Worm (Caenorhabditis elegans): ENCODE results near the gene C56G2.15.
A peak's percentile ranks its signal among the peaks of the same experiment; 100 is the strongest.

Gene C56G2.15

DNA sequence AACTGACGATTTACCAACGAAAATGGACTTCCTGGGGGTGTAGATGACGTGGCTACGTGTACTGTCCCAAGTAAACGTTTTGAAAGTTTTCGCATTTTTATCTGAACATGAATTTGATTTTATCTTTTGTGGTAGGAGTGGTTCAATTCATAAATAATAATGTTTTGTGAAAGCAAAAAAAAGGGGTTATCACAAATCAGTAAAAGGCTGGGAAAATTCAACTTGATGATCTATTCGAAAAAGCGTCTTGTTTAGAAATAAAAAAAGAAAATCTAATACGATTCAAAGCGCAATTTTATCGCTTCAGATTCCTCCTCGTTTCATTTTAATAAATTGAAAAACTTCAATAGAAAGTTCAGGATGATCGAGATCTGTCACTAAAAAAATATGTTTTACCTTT lies 43.6 kb downstream of the C56G2.15 start, which contains the start of gene C56G2.5:
Gene C56G2.5, minus strand, starts transcription at position 101 of the 400 bp plus-strand sequence.
- no peak for TF ChIP-seq lin-32 (GFP tag; optimal IDR thresholded peaks at IDR 0.05)
- no peak for TF ChIP-seq ceh-39 (tag; optimal IDR thresholded peaks at IDR 0.05)
- no peak for TF ChIP-seq lin-13 (tag; optimal IDR thresholded peaks at IDR 0.05)
- TF ChIP-seq hlh-1 (tag; optimal IDR thresholded peaks at IDR 0.05): no peak
- no peak for TF ChIP-seq pha-4 (tag; optimal IDR thresholded peaks at IDR 0.05)
- no peak for TF ChIP-seq flh-1 (GFP tag; optimal IDR thresholded peaks at IDR 0.05)
- no peak for TF ChIP-seq unc-120 (tag; optimal IDR thresholded peaks at IDR 0.05; ENCODE audit: poor library complexity, severe bottlenecking)
- TF ChIP-seq snpc-4 (tag; optimal IDR thresholded peaks at IDR 0.05): no peak
- TF ChIP-seq elt-1 (tag; optimal IDR thresholded peaks at IDR 0.05; ENCODE audit: borderline replicate concordance, insufficient read depth): no peak
- TF ChIP-seq ham-2 (GFP tag; optimal IDR thresholded peaks at IDR 0.05): no peak
- no peak for TF ChIP-seq sem-2 (GFP tag; optimal IDR thresholded peaks at IDR 0.05)
- TF ChIP-seq nhr-2 (tag; optimal IDR thresholded peaks at IDR 0.05): no peak

DNA sequence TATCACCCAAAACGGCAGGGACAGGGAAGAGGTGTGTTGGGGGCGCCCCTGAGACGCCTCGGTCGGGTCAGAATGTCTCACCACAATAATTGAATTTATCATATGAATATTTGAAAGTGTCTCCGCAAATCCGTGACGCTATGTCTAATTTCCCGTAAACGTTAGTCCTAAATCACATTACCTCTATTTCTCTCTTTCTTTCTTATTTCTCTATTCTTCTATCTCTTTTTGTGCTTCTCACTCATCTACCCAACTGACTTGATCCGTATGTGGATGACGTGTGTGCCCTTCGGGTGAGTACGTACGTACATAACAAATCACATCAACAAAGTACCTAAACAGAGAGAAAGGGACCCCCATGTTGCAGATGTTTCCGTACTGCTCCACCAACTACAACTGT lies 50.4 kb downstream of the C56G2.15 start:
- no peak for TF ChIP-seq blmp-1 (tag; optimal IDR thresholded peaks at IDR 0.05)
- TF ChIP-seq lsy-2 (tag; optimal IDR thresholded peaks at IDR 0.05): no peak
- peak; percentile 98 for TF ChIP-seq ces-1 (GFP tag; optimal IDR thresholded peaks at IDR 0.05)
- no peak for TF ChIP-seq ztf-11 (tag; optimal IDR thresholded peaks at IDR 0.05)

DNA sequence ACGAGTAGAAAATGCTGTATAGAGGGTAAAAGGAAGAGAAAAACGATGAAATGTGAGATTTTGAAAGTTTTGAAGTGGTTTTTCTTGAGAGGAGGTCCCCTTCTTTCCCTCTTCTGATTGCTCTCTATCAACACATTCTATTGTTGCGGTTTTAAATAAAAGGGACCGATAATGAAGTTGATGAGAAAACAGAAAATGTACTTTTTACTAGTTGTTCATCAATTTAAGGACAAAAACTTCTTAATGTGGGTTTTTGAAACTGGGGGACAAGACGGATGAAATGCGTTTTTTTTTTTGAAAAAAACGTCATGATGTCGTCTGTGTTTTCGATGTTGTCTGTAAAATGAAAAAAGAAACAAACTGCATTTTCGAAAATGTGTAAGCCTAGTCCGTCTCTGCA lies 50.9 kb downstream of the C56G2.15 start:
- TF ChIP-seq unc-120 (tag; optimal IDR thresholded peaks at IDR 0.05; ENCODE audit: poor library complexity, severe bottlenecking): no peak
- no peak for TF ChIP-seq ham-2 (GFP tag; optimal IDR thresholded peaks at IDR 0.05)
- TF ChIP-seq lsy-2 (tag; optimal IDR thresholded peaks at IDR 0.05): no peak
- TF ChIP-seq hlh-1 (tag; optimal IDR thresholded peaks at IDR 0.05): no peak
- no peak for TF ChIP-seq mep-1 (tag; optimal IDR thresholded peaks at IDR 0.05)
- TF ChIP-seq zip-8 (tag; optimal IDR thresholded peaks at IDR 0.05): no peak
- no peak for TF ChIP-seq ceh-39 (tag; optimal IDR thresholded peaks at IDR 0.05)
- TF ChIP-seq nhr-28 (tag; optimal IDR thresholded peaks at IDR 0.05): no peak
- no peak for TF ChIP-seq mls-2 (tag; optimal IDR thresholded peaks at IDR 0.05)
- TF ChIP-seq lin-32 (GFP tag; optimal IDR thresholded peaks at IDR 0.05): no peak
- no peak for TF ChIP-seq ceh-83 (GFP tag; optimal IDR thresholded peaks at IDR 0.05)
- TF ChIP-seq ces-1 (GFP tag; optimal IDR thresholded peaks at IDR 0.05): no peak
- TF ChIP-seq unc-39 (tag; optimal IDR thresholded peaks at IDR 0.05): no peak
- TF ChIP-seq nhr-12 (tag; optimal IDR thresholded peaks at IDR 0.05): no peak
- TF ChIP-seq ceh-43 (GFP tag; optimal IDR thresholded peaks at IDR 0.05): no peak
- TF ChIP-seq sptf-1 (tag; optimal IDR thresholded peaks at IDR 0.05): no peak
- TF ChIP-seq unc-62 (GFP tag; optimal IDR thresholded peaks at IDR 0.05): no peak
- TF ChIP-seq mab-5 (tag; optimal IDR thresholded peaks at IDR 0.05): no peak
